Fruit fly (Drosophila melanogaster) whole organism, pupa: ENCODE results near the gene CG14852.

ENCODE experiments used
- CG10348 ChIP-seq: fragments of 200-800 bp; sonication (Bioruptor generic); IDR thresholded peaks from 2 replicates; pipeline ENCODE4 v1.3.6; 2022; ENCODE audit warnings: missing biosample characterization, missing genetic modification characterization
- CG12605 ChIP-seq: fragments of 200-800 bp; sonication (Bioruptor generic); IDR thresholded peaks from 2 replicates; pipeline ENCODE4 v1.3.6; 2022; ENCODE audit warnings: missing biosample characterization, missing genetic modification characterization
- CG13204 ChIP-seq: fragments of 200-800 bp; sonication (Bioruptor generic); optimal IDR thresholded peaks from 2 replicates; lab custom pipeline; 2018; ENCODE audit warnings: missing biosample characterization, mild to moderate bottlenecking, missing genetic modification characterization, moderate library complexity
- CG14655 ChIP-seq: fragments of 200-800 bp; sonication (Bioruptor generic); optimal IDR thresholded peaks from 3 replicates; lab custom pipeline; 2017; ENCODE audit warnings: mild to moderate bottlenecking, missing biosample characterization, missing genetic modification reagents, missing genetic modification characterization
- CG15710 ChIP-seq: fragments of 200-800 bp; sonication (Bioruptor generic); optimal IDR thresholded peaks from 2 replicates; lab custom pipeline; 2018; ENCODE audit warnings: missing biosample characterization, mild to moderate bottlenecking, missing genetic modification characterization, moderate library complexity
- CG17806 ChIP-seq: fragments of 200-800 bp; sonication (Bioruptor generic); optimal IDR thresholded peaks from 2 replicates; lab custom pipeline; 2018; ENCODE audit warnings: missing biosample characterization, mild to moderate bottlenecking, missing genetic modification characterization, moderate library complexity
- CG32121 ChIP-seq: fragments of 200-800 bp; sonication (Bioruptor generic); IDR thresholded peaks from 2 replicates; pipeline ENCODE4 v1.3.6; 2022; ENCODE audit warnings: missing biosample characterization, missing genetic modification characterization
- CG34367 ChIP-seq: fragments of 200-800 bp; sonication (Bioruptor generic); optimal IDR thresholded peaks from 2 replicates; lab custom pipeline; 2018; ENCODE audit warnings: missing biosample characterization, mild to moderate bottlenecking, missing genetic modification characterization
- CG4496 ChIP-seq: fragments of 200-800 bp; sonication (Bioruptor generic); IDR thresholded peaks from 3 replicates; pipeline ENCODE4 v1.3.6; 2022; ENCODE audit warnings: missing biosample characterization, missing genetic modification characterization
- CG8159 ChIP-seq: fragments of 200-800 bp; sonication (Bioruptor generic); optimal IDR thresholded peaks from 3 replicates; lab custom pipeline; 2018; ENCODE audit warnings: missing biosample characterization, mild to moderate bottlenecking, missing genetic modification characterization, moderate library complexity
- CG8301 ChIP-seq: fragments of 200-800 bp; sonication (Bioruptor generic); optimal IDR thresholded peaks from 2 replicates; lab custom pipeline; 2018; ENCODE audit warnings: missing biosample characterization, mild to moderate bottlenecking, missing genetic modification characterization
- CG9948 ChIP-seq: fragments of 200-800 bp; sonication (Bioruptor generic); optimal IDR thresholded peaks from 2 replicates; lab custom pipeline; 2018; ENCODE audit warnings: missing biosample characterization, mild to moderate bottlenecking, missing genetic modification characterization, moderate library complexity
- D1 ChIP-seq: fragments of 200-800 bp; sonication (Bioruptor generic); optimal IDR thresholded peaks from 2 replicates; lab custom pipeline; 2018; ENCODE audit warnings: missing biosample characterization, mild to moderate bottlenecking, missing genetic modification characterization, moderate library complexity
- EcR ChIP-seq: fragments of 200-800 bp; sonication (Bioruptor generic); optimal IDR thresholded peaks from 3 replicates; lab custom pipeline; 2019; ENCODE audit warnings: missing biosample characterization, missing genetic modification characterization, mild to moderate bottlenecking, moderate library complexity, missing genetic modification reagents
- Ets98B ChIP-seq: fragments of 200-800 bp; sonication (Bioruptor generic); IDR thresholded peaks from 2 replicates; pipeline ENCODE4 v1.3.6; 2022; ENCODE audit warnings: missing biosample characterization, missing genetic modification characterization
- Pif1A ChIP-seq: fragments of 200-800 bp; sonication (Bioruptor generic); optimal IDR thresholded peaks from 3 replicates; lab custom pipeline; 2016; ENCODE audit warnings: missing biosample characterization, missing genetic modification characterization
- Snoo ChIP-seq: fragments of 200-800 bp; sonication (Bioruptor generic); optimal IDR thresholded peaks from 3 replicates; lab custom pipeline; 2017; ENCODE audit warnings: missing biosample characterization, mild to moderate bottlenecking, missing genetic modification characterization, inconsistent platforms
- gl ChIP-seq: fragments of 200-800 bp; sonication (Bioruptor generic); optimal IDR thresholded peaks from 2 replicates; lab custom pipeline; 2018; ENCODE audit warnings: missing biosample characterization, mild to moderate bottlenecking, missing genetic modification characterization
- rn ChIP-seq: fragments of 200-800 bp; sonication (Bioruptor generic); IDR thresholded peaks from 2 replicates; pipeline ENCODE4 v1.3.6; 2022; ENCODE audit warnings: missing biosample characterization, missing genetic modification characterization

The CG14852 gene

DNA sequence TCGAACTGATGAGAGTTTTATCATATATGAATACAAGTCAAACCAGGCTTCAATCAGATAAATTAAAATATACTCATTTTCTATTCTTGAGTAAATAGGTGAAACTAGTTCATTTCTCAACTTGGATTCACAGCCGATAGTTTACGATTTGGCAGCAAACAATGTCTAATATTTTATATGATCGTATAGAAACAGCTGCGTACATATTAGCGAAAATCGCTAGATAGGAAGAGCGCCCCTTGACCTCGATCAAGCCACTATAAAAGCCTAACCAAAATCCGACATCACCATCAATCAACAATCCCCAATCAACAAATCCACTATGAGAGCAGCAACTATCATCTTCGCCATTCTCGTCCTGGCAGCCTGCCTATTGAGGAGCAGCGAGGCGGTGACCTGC lies 3.7 kb upstream of the CG14852 start, which contains the start of gene CG14851:
Gene CG14851, plus strand, starts transcription at position 301 of the 400 bp plus-strand sequence.
- no peak for TF ChIP-seq CG13204 (GFP tag; lab: Kevin White, UChicago)
- no peak for TF ChIP-seq CG10348
- no peak for TF ChIP-seq Pif1A
- TF ChIP-seq CG8301 (tag; lab: Kevin White, UChicago) = no peak
- no peak for TF ChIP-seq gl (tag; lab: Kevin White, UChicago)
- no peak for TF ChIP-seq rn (GFP tag; lab: Robert Waterston, UW)
- no peak for TF ChIP-seq CG8159 (tag; lab: Kevin White, UChicago)
- no peak for TF ChIP-seq CG9948 (tag; lab: Kevin White, UChicago)
- TF ChIP-seq Ets98B = no peak
- no peak for TF ChIP-seq CG4496 (GFP tag; lab: Robert Waterston, UW)
- no peak for TF ChIP-seq CG17806
- TF ChIP-seq CG34367 (tag; lab: Kevin White, UChicago) = no peak
- TF ChIP-seq, all 21 proteins: peak for 0

- TF ChIP-seq CG13204 (GFP tag; lab: Kevin White, UChicago) (no peak), Snoo (tag; lab: Kevin White, UChicago) (no peak), EcR (GFP tag; lab: Kevin White, UChicago) (no peak), CG9948 (tag; lab: Kevin White, UChicago) (no peak), CG17806 (no peak)
Measured at dm6 chr3R:14564705-14565064, 1.0 kb upstream of the CG14852 start, which contains the start of gene CG8087. TSS of gene CG8087 (minus strand) at chr3R:14564805.

DNA sequence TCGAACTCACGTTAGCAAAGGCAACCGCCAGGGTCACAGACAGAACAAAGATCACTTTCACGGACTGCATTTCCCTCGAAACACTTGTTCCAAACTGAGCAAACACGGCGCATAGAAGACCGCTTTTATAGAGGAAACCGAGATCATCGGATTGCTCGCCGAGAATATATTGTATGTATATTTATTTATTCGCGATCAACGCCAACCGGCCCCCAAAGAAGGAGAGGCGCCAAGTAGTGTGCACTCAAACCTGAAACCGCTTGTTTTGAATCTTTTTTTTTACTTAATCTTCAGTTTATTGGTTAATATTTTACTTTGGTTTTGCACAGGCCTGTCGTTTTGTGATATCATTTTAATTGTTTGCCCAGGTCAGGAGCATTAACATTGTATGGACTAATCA lies 1.6 kb downstream of the CG14852 start, which contains the start of gene CG31313:
Gene CG31313, minus strand, starts transcription at position 101 of the 400 bp plus-strand sequence.
- TF ChIP-seq CG10348 (no peak), Snoo (tag; lab: Kevin White, UChicago) (no peak), CG17806 (no peak), CG15710 (tag; lab: Kevin White, UChicago) (no peak), CG9948 (tag; lab: Kevin White, UChicago) (no peak), D1 (no peak), CG13204 (GFP tag; lab: Kevin White, UChicago) (no peak), gl (tag; lab: Kevin White, UChicago) (no peak)
- TF ChIP-seq, all 21 proteins: peak for 0

dm6 chr3R:14567796-14568195 lies 2.1 kb downstream of the CG14852 start:
- TF ChIP-seq CG15710 (tag; lab: Kevin White, UChicago) (no peak), CG14655 (no peak), rn (GFP tag; lab: Robert Waterston, UW) (no peak), CG4496 (GFP tag; lab: Robert Waterston, UW) (no peak), EcR (GFP tag; lab: Kevin White, UChicago) (no peak), CG32121 (GFP tag; lab: Robert Waterston, UW) (no peak), CG34367 (tag; lab: Kevin White, UChicago) (no peak), CG8301 (tag; lab: Kevin White, UChicago) (no peak)

dm6 chr3R:14568501-14569137 lies 2.9 kb downstream of the CG14852 start, which contains the start of gene CG8066:
TSS of gene CG8066 (minus strand) at chr3R:14568847.
- TF ChIP-seq CG34367 (tag; lab: Kevin White, UChicago) = no peak
- no peak for TF ChIP-seq CG32121 (GFP tag; lab: Robert Waterston, UW)
- peak; percentile 17; the same call in 1 of the 3 replicates for TF ChIP-seq CG4496 (GFP tag; lab: Robert Waterston, UW)
- TF ChIP-seq Pif1A = peak; percentile 13
- peak; percentile 21 for TF ChIP-seq CG8301 (tag; lab: Kevin White, UChicago)
- peak; percentile 54; the same call in 1 of the 2 replicates for TF ChIP-seq Ets98B
- no peak for TF ChIP-seq CG9948 (tag; lab: Kevin White, UChicago)
- TF ChIP-seq EcR (GFP tag; lab: Kevin White, UChicago) = no peak
- TF ChIP-seq CG8159 (tag; lab: Kevin White, UChicago) = no peak
- no peak for TF ChIP-seq CG13204 (GFP tag; lab: Kevin White, UChicago)
- no peak for TF ChIP-seq Snoo (tag; lab: Kevin White, UChicago)
- TF ChIP-seq CG14655 = peak; percentile 21
- TF ChIP-seq CG17806 = no peak
- TF ChIP-seq CG12605 (GFP tag; lab: Robert Waterston, UW) = no peak
- TF ChIP-seq, all 21 proteins: peak for 5

dm6 chr3R:14569411-14570107 lies 3.8 kb downstream of the CG14852 start, which contains the start of gene Cys:
TSS of gene Cys (minus strand) at chr3R:14569644.
- TF ChIP-seq CG8301 (tag; lab: Kevin White, UChicago) (no peak), Pif1A (no peak), CG17806 (no peak), CG9948 (tag; lab: Kevin White, UChicago) (no peak), rn (GFP tag; lab: Robert Waterston, UW) (no peak), CG32121 (GFP tag; lab: Robert Waterston, UW) (no peak), CG14655 (no peak), Ets98B (peak; percentile 23; the same call in 1 of the 2 replicates), CG10348 (no peak), EcR (GFP tag; lab: Kevin White, UChicago) (peak; percentile 11)
